Worm (Caenorhabditis elegans) whole organism, early embryonic: Measurements from ENCODE around the gene pis-1.

Source experiments
- F13C5.2 ChIP-seq: sonication (generic microtip); optimal IDR thresholded peaks from 2 replicates; lab custom pipeline; 2017; ENCODE audit warnings: mild to moderate bottlenecking, missing genetic modification characterization, inconsistent platforms, missing compliant biosample characterization
- ama-1 ChIP-seq: fragments of 150-350 bp; optimal IDR thresholded peaks from 2 replicates; lab custom pipeline; 2014
- ceh-36 ChIP-seq: sonication (generic microtip); optimal IDR thresholded peaks from 2 replicates; lab custom pipeline; 2016; ENCODE audit warnings: missing genetic modification characterization, inconsistent platforms, missing compliant biosample characterization
- ets-7 ChIP-seq: sonication (generic microtip); optimal IDR thresholded peaks from 2 replicates; lab custom pipeline; 2016; ENCODE audit warnings: missing genotype, missing genetic modification characterization, missing compliant biosample characterization
- flt-1 ChIP-seq: fragments of 200-800 bp; sonication (Bioruptor generic); IDR thresholded peaks from 2 replicates; pipeline ENCODE4 v1.3.6; 2022; ENCODE audit warnings: missing genetic modification characterization, missing compliant biosample characterization
- hmbx-1 ChIP-seq: sonication (generic microtip); optimal IDR thresholded peaks from 2 replicates; lab custom pipeline; 2016; ENCODE audit warnings: mild to moderate bottlenecking, missing genetic modification characterization, missing compliant biosample characterization
- hmg-4 ChIP-seq: fragments of 200-800 bp; sonication (Bioruptor generic); optimal IDR thresholded peaks from 2 replicates; lab custom pipeline; 2018; ENCODE audit warnings: mild to moderate bottlenecking, missing genetic modification characterization, missing compliant biosample characterization
- hnd-1 ChIP-seq: sonication (generic microtip); optimal IDR thresholded peaks from 2 replicates; lab custom pipeline; 2016; ENCODE audit warnings: missing genetic modification characterization, missing compliant biosample characterization
- scrt-1 ChIP-seq: fragments of 200-800 bp; sonication (Bioruptor generic); IDR thresholded peaks from 2 replicates; pipeline ENCODE4 v1.3.6; 2022; ENCODE audit warnings: missing genetic modification characterization, missing compliant biosample characterization
- sea-1 ChIP-seq: fragments of 200-800 bp; sonication (Bioruptor generic); conservative IDR thresholded peaks from 2 replicates; pipeline ENCODE4 v1.3.6; 2022; ENCODE audit warnings: missing genetic modification characterization, missing compliant biosample characterization
- tbx-37 ChIP-seq: fragments of 200-800 bp; sonication (Bioruptor generic); conservative IDR thresholded peaks from 2 replicates; pipeline ENCODE4 v1.3.6; 2022; ENCODE audit warnings: missing genetic modification reagents, missing genetic modification characterization, missing compliant biosample characterization
- tra-4 ChIP-seq: sonication (generic microtip); optimal IDR thresholded peaks from 2 replicates; lab custom pipeline; 2017; ENCODE audit warnings: missing genetic modification characterization, missing compliant biosample characterization

- TF ChIP-seq tbx-37 (GFP tag; lab: Robert Waterston, UW) (no peak), hmg-4 (GFP tag; lab: Kevin White, UChicago) (no peak), sea-1 (GFP tag; lab: Robert Waterston, UW) (no peak), ets-7 (tag; lab: Kevin White, UChicago) (no peak), flt-1 (GFP tag; lab: Robert Waterston, UW) (no peak), hnd-1 (tag; lab: Kevin White, UChicago) (no peak), ama-1 (no peak), F13C5.2 (tag; lab: Kevin White, UChicago) (no peak), ceh-36 (tag; lab: Kevin White, UChicago) (no peak), scrt-1 (GFP tag; lab: Robert Waterston, UW) (no peak), hmbx-1 (no peak), tra-4 (no peak)
Observed at ce11 chrIV:9770798-9771197, 25.6 kb downstream of the pis-1 start.
